Worm (Caenorhabditis elegans) whole organism, L1 larva: Measurements from ENCODE around the gene ubc-8.
A peak's percentile ranks its signal among the peaks of the same experiment; 100 is the strongest.

Source experiments
- F16B12.6 ChIP-seq: fragments of 150-350 bp; optimal IDR thresholded peaks from 2 replicates; lab custom pipeline; 2014; ENCODE audit warnings: missing biosample characterization, missing genetic modification characterization
- aha-1 ChIP-seq: fragments of 150-350 bp; optimal IDR thresholded peaks from 2 replicates; lab custom pipeline; 2014; ENCODE audit warnings: missing biosample characterization, missing genetic modification characterization
- ama-1 ChIP-seq: fragments of 150-350 bp; optimal IDR thresholded peaks from 2 replicates; lab custom pipeline; 2014
- ceh-63 ChIP-seq: fragments of 200-800 bp; sonication (Bioruptor generic); optimal IDR thresholded peaks from 2 replicates; lab custom pipeline; 2018; ENCODE audit warnings: mild to moderate bottlenecking, missing genetic modification characterization, missing compliant biosample characterization
- ceh-8 ChIP-seq: fragments of 200-800 bp; sonication (Bioruptor generic); optimal IDR thresholded peaks from 2 replicates; lab custom pipeline; 2018; ENCODE audit warnings: mild to moderate bottlenecking, missing genetic modification characterization, moderate library complexity, missing compliant biosample characterization
- ceh-82 ChIP-seq, 3 experiments: fragments of 150-350 bp in 1 of 3; sonication (generic microtip) in 2 of 3; optimal IDR thresholded peaks; 2 replicates each; lab custom pipeline; 2014 to 2017; ENCODE audit warnings: missing biosample characterization in 3 of 3, missing genetic modification characterization in 3 of 3
- ces-1 ChIP-seq: fragments of 150-350 bp; optimal IDR thresholded peaks from 2 replicates; lab custom pipeline; 2014; ENCODE audit warnings: missing biosample characterization, missing genetic modification reagents, missing genetic modification characterization
- dpl-1 ChIP-seq, 3 experiments: fragments of 150-350 bp in 2 of 3; sonication (generic microtip) in 1 of 3; optimal IDR thresholded peaks; 2 replicates each; lab custom pipeline; 2014 to 2017; ENCODE audit warnings: missing biosample characterization in 3 of 3, missing genetic modification characterization in 3 of 3, missing genetic modification reagents in 3 of 3
- efl-1 ChIP-seq, 4 experiments: fragments of 150-350 bp; optimal IDR thresholded peaks in 3 of 4; peaks in 1 of 4; 1 replicate in 1 of 4; 2 replicates in 3 of 4; lab custom pipeline; 2014; ENCODE audit warnings: missing biosample characterization in 2 of 4, missing genetic modification characterization in 2 of 4, missing genetic modification reagents in 2 of 4
- elt-3 ChIP-seq, 6 experiments: fragments of 150-350 bp in 1 of 6; sonication (generic microtip); optimal IDR thresholded peaks; 2 replicates each; lab custom pipeline; 2017 to 2018; ENCODE audit warnings: missing biosample characterization in 6 of 6, missing genetic modification characterization in 6 of 6, inconsistent platforms in 1 of 6
- fos-1 ChIP-seq: fragments of 150-350 bp; optimal IDR thresholded peaks from 2 replicates; lab custom pipeline; 2014; ENCODE audit warnings: missing biosample characterization, missing genetic modification characterization
- hlh-17 ChIP-seq: fragments of 200-800 bp; sonication (Bioruptor generic); optimal IDR thresholded peaks from 2 replicates; lab custom pipeline; 2018; ENCODE audit warnings: missing genetic modification characterization, mild to moderate bottlenecking, missing compliant biosample characterization, moderate library complexity, borderline replicate concordance
- isw-1 ChIP-seq: fragments of 200-800 bp; sonication (Bioruptor generic); IDR thresholded peaks from 2 replicates; pipeline ENCODE4 v1.3.6; 2022; ENCODE audit warnings: missing genetic modification characterization, missing compliant biosample characterization
- jun-1 ChIP-seq: fragments of 150-350 bp; optimal IDR thresholded peaks from 2 replicates; lab custom pipeline; 2014; ENCODE audit warnings: missing biosample characterization, missing genetic modification reagents, missing genetic modification characterization
- lin-13 ChIP-seq: fragments of 150-350 bp; optimal IDR thresholded peaks from 2 replicates; lab custom pipeline; 2014; ENCODE audit warnings: missing biosample characterization, missing genetic modification reagents, missing genetic modification characterization
- lin-14 ChIP-seq: fragments of 200-800 bp; sonication (Bioruptor generic); optimal IDR thresholded peaks from 2 replicates; lab custom pipeline; 2018; ENCODE audit warnings: mild to moderate bottlenecking, missing genetic modification characterization, moderate library complexity, missing compliant biosample characterization
- lin-15B ChIP-seq: fragments of 150-350 bp; sonication (generic microtip); optimal IDR thresholded peaks from 3 replicates; lab custom pipeline; 2014; ENCODE audit warnings: missing biosample characterization, missing genetic modification characterization
- lin-35 ChIP-seq, 2 experiments: fragments of 150-350 bp; optimal IDR thresholded peaks; 2 replicates each; lab custom pipeline; 2014; ENCODE audit warnings: missing biosample characterization in 2 of 2, missing genetic modification characterization in 2 of 2, missing genetic modification reagents in 2 of 2
- lin-39 ChIP-seq: fragments of 150-350 bp; optimal IDR thresholded peaks from 2 replicates; lab custom pipeline; 2014; ENCODE audit warnings: missing biosample characterization, missing genetic modification reagents, missing genetic modification characterization
- lsy-2 ChIP-seq, 2 experiments: fragments of 150-350 bp; optimal IDR thresholded peaks; 2 replicates each; lab custom pipeline; 2014; ENCODE audit warnings: missing biosample characterization in 2 of 2, missing genetic modification characterization in 2 of 2
- mdl-1 ChIP-seq, 2 experiments: fragments of 150-350 bp; optimal IDR thresholded peaks; 2 replicates each; lab custom pipeline; 2014 to 2017; ENCODE audit warnings: missing biosample characterization in 2 of 2, missing genetic modification characterization in 2 of 2, inconsistent platforms in 1 of 2
- mep-1 ChIP-seq: fragments of 150-350 bp; optimal IDR thresholded peaks from 2 replicates; lab custom pipeline; 2014; ENCODE audit warnings: missing biosample characterization, missing genetic modification characterization
- nhr-20 ChIP-seq: sonication (generic microtip); optimal IDR thresholded peaks from 2 replicates; lab custom pipeline; 2016; ENCODE audit warnings: mild to moderate bottlenecking, missing genetic modification characterization, missing compliant biosample characterization
- nhr-71 ChIP-seq: sonication (generic microtip); optimal IDR thresholded peaks from 2 replicates; lab custom pipeline; 2016; ENCODE audit warnings: mild to moderate bottlenecking, missing genetic modification characterization, moderate library complexity, missing compliant biosample characterization
- nhr-85 ChIP-seq: sonication (generic microtip); peaks from one replicate; lab custom pipeline; 2016; ENCODE audit warnings: missing genetic modification characterization, inconsistent platforms, missing compliant biosample characterization
- nhr-90 ChIP-seq: sonication (generic microtip); optimal IDR thresholded peaks from 2 replicates; lab custom pipeline; 2016; ENCODE audit warnings: mild to moderate bottlenecking, missing genetic modification characterization, missing compliant biosample characterization; ENCODE audit not compliant: poor library complexity
- pag-3 ChIP-seq: sonication (generic microtip); optimal IDR thresholded peaks from 2 replicates; lab custom pipeline; 2017; ENCODE audit warnings: missing genetic modification characterization, mild to moderate bottlenecking, missing compliant biosample characterization, antibody characterized with exemption, borderline replicate concordance; ENCODE audit not compliant: insufficient read depth
- pax-3 ChIP-seq: fragments of 200-800 bp; sonication (Bioruptor generic); optimal IDR thresholded peaks from 2 replicates; lab custom pipeline; 2018; ENCODE audit warnings: mild to moderate bottlenecking, missing genetic modification characterization, moderate library complexity, missing compliant biosample characterization
- pqm-1 ChIP-seq: sonication (generic microtip); optimal IDR thresholded peaks from 3 replicates; lab custom pipeline; 2017; ENCODE audit warnings: missing biosample characterization, missing genetic modification characterization
- rnt-1 ChIP-seq: sonication (generic microtip); optimal IDR thresholded peaks from 2 replicates; lab custom pipeline; 2016; ENCODE audit warnings: mild to moderate bottlenecking, missing genetic modification characterization, moderate library complexity, missing compliant biosample characterization
- snu-23 ChIP-seq: sonication (generic microtip); optimal IDR thresholded peaks from 2 replicates; lab custom pipeline; 2016; ENCODE audit warnings: missing genetic modification characterization, missing compliant biosample characterization
- sox-4 ChIP-seq: sonication (generic microtip); optimal IDR thresholded peaks from 2 replicates; lab custom pipeline; 2016; ENCODE audit warnings: missing genetic modification characterization, missing compliant biosample characterization
- sptf-1 ChIP-seq: fragments of 150-350 bp; optimal IDR thresholded peaks from 2 replicates; lab custom pipeline; 2014; ENCODE audit warnings: missing biosample characterization, missing genetic modification characterization
- swsn-7 ChIP-seq: sonication (generic microtip); optimal IDR thresholded peaks from 2 replicates; lab custom pipeline; 2016; ENCODE audit warnings: missing genetic modification characterization, missing compliant biosample characterization
- tbx-2 ChIP-seq: sonication (generic microtip); optimal IDR thresholded peaks from 2 replicates; lab custom pipeline; 2016; ENCODE audit warnings: missing genetic modification characterization, missing compliant biosample characterization
- unc-86 ChIP-seq: sonication (generic microtip); optimal IDR thresholded peaks from 2 replicates; lab custom pipeline; 2016; ENCODE audit warnings: missing genetic modification characterization, missing compliant biosample characterization
- xbp-1 ChIP-seq: sonication (generic microtip); optimal IDR thresholded peaks from 2 replicates; lab custom pipeline; 2016; ENCODE audit warnings: missing genetic modification characterization, missing compliant biosample characterization
- ztf-11 ChIP-seq, 2 experiments: sonication (generic microtip); optimal IDR thresholded peaks; 2 replicates each; lab custom pipeline; 2016 to 2017; ENCODE audit warnings: missing genetic modification characterization in 2 of 2, missing biosample characterization in 1 of 2, missing compliant biosample characterization in 1 of 2

ubc-8 gene

DNA sequence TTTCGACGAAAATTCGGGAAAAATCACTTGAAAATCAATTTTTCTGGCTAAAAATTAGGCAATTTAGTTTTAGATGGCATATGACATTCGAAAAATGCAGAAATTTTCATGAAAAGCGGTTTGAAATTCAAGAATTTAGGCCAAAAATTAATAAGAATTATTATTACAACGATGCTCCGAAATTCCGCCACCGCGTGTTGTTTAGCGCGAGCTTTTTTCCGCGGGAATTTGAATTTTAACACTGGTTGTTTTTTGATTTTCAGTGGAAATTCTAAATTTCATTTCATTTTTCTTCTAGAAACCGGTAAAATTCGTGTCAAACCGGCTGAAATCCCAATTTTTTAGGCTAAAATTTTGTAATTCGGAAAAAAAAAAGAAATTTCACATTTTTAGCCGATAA, 36.4 kb downstream of the ubc-8 start (continued):
- TF ChIP-seq lsy-2 (tag; optimal IDR thresholded peaks at IDR 0.05; lab: Kevin White, UChicago) (peak; percentile 20 to 60), lin-35 (GFP tag; optimal IDR thresholded peaks at IDR 0.05; lab: Kevin White, UChicago) (peak; percentile 84 to 91)
- TF ChIP-seq, all 84 proteins: peak for 8

DNA sequence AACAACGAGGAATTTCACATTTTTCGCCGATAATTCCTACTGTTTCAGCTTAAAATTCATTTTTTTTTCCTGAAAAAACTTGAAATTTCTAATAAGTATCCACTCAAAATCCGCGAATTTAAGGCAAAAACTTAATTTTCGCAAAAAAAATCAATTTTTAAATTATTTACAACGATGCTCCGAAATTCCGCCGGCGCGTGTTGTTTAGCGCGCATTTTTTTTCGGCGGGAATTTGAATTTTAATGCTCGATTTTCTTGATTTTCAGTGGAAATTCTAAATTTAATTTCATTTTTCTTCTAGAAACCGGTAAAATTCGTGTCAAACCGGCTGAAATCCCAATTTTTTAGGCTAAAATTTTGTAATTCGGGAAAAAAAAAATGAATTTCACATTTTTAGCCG, 38.9 kb downstream of the ubc-8 start:
- TF ChIP-seq efl-1 (optimal IDR thresholded peaks at IDR 0.05; lab: Kevin White, UChicago) (peak in 1 of 2 experiments; percentile 8), efl-1 (GFP tag; optimal IDR thresholded peaks at IDR 0.05 in 1 of 2; lab: Kevin White, UChicago) (peak in 1 of 2 experiments; percentile 25)

DNA sequence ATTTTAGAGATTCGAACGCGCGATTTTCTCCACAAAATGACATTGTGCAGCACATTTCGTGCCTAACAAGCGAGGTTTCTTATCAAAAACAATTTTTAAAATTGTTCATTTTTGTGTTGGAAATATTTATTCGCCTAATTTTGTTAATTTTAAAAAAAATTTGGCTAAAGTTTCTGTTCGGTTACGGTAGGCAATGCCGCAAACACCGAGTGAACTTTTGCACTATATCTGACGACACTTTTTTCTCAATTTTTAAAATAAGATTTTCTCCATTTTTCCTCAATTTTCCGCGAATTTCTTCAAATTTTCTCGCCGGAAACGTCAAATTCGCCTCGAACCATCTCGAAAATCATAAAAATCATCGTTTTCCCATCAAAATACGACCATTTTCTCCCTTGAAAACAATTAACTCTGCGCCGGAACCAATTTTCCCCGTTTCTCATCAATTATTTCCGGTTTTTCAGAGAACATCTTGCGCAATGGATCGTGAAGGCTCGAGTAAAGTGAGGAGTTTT, 40.4 kb downstream of the ubc-8 start, which contains the start of gene Y69A2AR.1:
Gene Y69A2AR.1 (plus strand): TSS at position 465 of the 515 bp plus-strand sequence.
- TF ChIP-seq pag-3 (tag; lab: Kevin White, UChicago) (no peak), snu-23 (GFP tag; lab: Kevin White, UChicago) (no peak), elt-3 (tag; optimal IDR thresholded peaks at IDR 0.05; lab: Kevin White, UChicago) (no peak), pqm-1 (tag; lab: Kevin White, UChicago) (no peak), ceh-8 (GFP tag; lab: Kevin White, UChicago) (no peak), F16B12.6 (tag; lab: Kevin White, UChicago) (peak; percentile 75), jun-1 (no peak), lsy-2 (tag; optimal IDR thresholded peaks at IDR 0.05; lab: Kevin White, UChicago) (peak; percentile 85 to 97), tbx-2 (no peak), aha-1 (no peak), lin-35 (GFP tag; optimal IDR thresholded peaks at IDR 0.05; lab: Kevin White, UChicago) (peak in 1 of 2 experiments; percentile 29), xbp-1 (tag; lab: Kevin White, UChicago) (no peak), dpl-1 (GFP tag; optimal IDR thresholded peaks at IDR 0.05; lab: Kevin White, UChicago) (peak in 2 of 3 experiments; percentile 0 to 49), ceh-63 (GFP tag; lab: Kevin White, UChicago) (no peak), nhr-90 (tag; lab: Kevin White, UChicago) (no peak), swsn-7 (tag; lab: Kevin White, UChicago) (no peak), nhr-85 (tag; lab: Kevin White, UChicago) (no peak), sox-4 (tag; lab: Kevin White, UChicago) (no peak), pax-3 (no peak), efl-1 (optimal IDR thresholded peaks at IDR 0.05; lab: Kevin White, UChicago) (peak; percentile 15 to 35), efl-1 (GFP tag; optimal IDR thresholded peaks at IDR 0.05 in 1 of 2; lab: Kevin White, UChicago) (peak; percentile 51 to 92)

DNA sequence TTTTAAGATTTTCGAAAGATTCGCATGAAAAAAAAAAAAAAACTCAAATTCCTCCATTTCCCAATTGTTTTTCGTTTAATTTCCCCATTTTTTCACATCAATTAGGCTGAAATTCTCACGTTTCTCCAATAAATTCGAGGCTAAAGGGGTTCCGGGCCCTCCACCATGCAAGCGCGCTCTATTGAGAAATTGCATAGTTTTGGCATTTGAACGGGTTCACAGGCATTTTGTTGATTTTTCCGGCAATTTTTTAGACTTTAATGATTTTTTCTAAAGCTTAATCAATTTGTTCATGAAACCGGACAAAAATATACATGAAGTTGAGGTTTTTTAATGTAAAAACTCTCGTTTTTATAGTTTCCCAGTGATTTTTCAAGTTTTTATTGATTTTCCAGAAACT, 40.9 kb downstream of the ubc-8 start:
- TF ChIP-seq ceh-63 (GFP tag; lab: Kevin White, UChicago) = no peak
- peak; percentile 36 for TF ChIP-seq lin-14 (GFP tag; lab: Kevin White, UChicago)
- peak; percentile 38 to 64 (median 39) for TF ChIP-seq dpl-1 (GFP tag; optimal IDR thresholded peaks at IDR 0.05; lab: Kevin White, UChicago)
- TF ChIP-seq F16B12.6 (tag; lab: Kevin White, UChicago) = peak; percentile 22
- TF ChIP-seq pag-3 (tag; lab: Kevin White, UChicago) = peak; percentile 72
- peak in 1 of 3 experiments; percentile 18 for TF ChIP-seq ceh-82 (tag; optimal IDR thresholded peaks at IDR 0.05; lab: Kevin White, UChicago)
- TF ChIP-seq lin-35 (GFP tag; optimal IDR thresholded peaks at IDR 0.05; lab: Kevin White, UChicago) = peak; percentile 35 to 56
- TF ChIP-seq efl-1 (optimal IDR thresholded peaks at IDR 0.05; lab: Kevin White, UChicago) = peak; percentile 8 to 38
- peak; percentile 50 to 94 for TF ChIP-seq efl-1 (GFP tag; optimal IDR thresholded peaks at IDR 0.05 in 1 of 2; lab: Kevin White, UChicago)
- no peak for TF ChIP-seq isw-1 (GFP tag; lab: Robert Waterston, UW)
- no peak for TF ChIP-seq fos-1 (tag; lab: Kevin White, UChicago)
- no peak for TF ChIP-seq mep-1 (tag; lab: Kevin White, UChicago)
- no peak for TF ChIP-seq sptf-1 (tag; lab: Kevin White, UChicago)
- peak; percentile 53 for TF ChIP-seq nhr-85 (tag; lab: Kevin White, UChicago)
- TF ChIP-seq lin-15B (tag; lab: Kevin White, UChicago) = peak; percentile 25
- TF ChIP-seq unc-86 (tag; lab: Kevin White, UChicago) = no peak
- TF ChIP-seq rnt-1 (tag; lab: Kevin White, UChicago) = peak; percentile 25

DNA sequence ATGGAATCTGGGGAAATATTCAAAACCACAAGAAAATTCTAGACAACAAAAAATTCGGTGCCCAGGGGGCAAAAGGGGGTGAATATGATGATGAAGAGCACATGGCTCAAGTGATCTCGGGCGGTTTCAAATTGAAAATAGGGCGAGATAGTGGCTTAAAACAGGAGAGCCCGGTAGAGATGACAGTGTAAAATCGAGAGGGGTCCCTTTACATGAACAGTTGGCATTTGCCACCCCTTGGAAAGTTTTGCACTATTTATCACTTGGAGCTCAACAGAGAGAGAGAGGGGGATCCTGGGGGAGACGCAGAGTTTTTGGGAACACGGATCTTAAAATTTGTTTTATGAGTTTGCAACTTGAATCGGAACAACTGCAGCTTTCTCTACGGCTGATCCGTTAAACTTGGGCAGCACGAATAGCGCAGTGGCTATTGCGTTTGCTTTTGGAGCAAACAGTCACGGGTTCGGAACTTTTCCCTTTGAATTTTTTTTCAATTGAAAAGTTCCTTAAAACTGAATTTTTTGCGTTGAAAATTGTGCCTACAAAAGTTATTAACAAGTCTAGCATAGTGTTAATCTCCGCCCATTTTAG, 41.6 kb downstream of the ubc-8 start:
- peak; percentile 16 for TF ChIP-seq swsn-7 (tag; lab: Kevin White, UChicago)
- peak; percentile 30 for TF ChIP-seq snu-23 (GFP tag; lab: Kevin White, UChicago)
- TF ChIP-seq efl-1 (optimal IDR thresholded peaks at IDR 0.05; lab: Kevin White, UChicago) = peak in 1 of 2 experiments; percentile 23
- TF ChIP-seq efl-1 (GFP tag; optimal IDR thresholded peaks at IDR 0.05 in 1 of 2; lab: Kevin White, UChicago) = peak; percentile 4 to 64
- TF ChIP-seq ztf-11 (tag; optimal IDR thresholded peaks at IDR 0.05; lab: Kevin White, UChicago) = no peak
- peak; percentile 54 for TF ChIP-seq rnt-1 (tag; lab: Kevin White, UChicago)
- TF ChIP-seq pag-3 (tag; lab: Kevin White, UChicago) = peak; percentile 99
- no peak for TF ChIP-seq ama-1
- no peak for TF ChIP-seq lin-13
- TF ChIP-seq ceh-82 (tag; optimal IDR thresholded peaks at IDR 0.05; lab: Kevin White, UChicago) = no peak
- TF ChIP-seq nhr-20 (tag; lab: Kevin White, UChicago) = peak; percentile 31
- TF ChIP-seq mdl-1 (tag; optimal IDR thresholded peaks at IDR 0.05; lab: Kevin White, UChicago) = peak in 1 of 2 experiments; percentile 29
- TF ChIP-seq nhr-71 (tag; lab: Kevin White, UChicago) = peak; percentile 74
- TF ChIP-seq pax-3 = no peak
- TF ChIP-seq ces-1 (GFP tag; lab: Kevin White, UChicago) = no peak
- TF ChIP-seq hlh-17 = no peak
- TF ChIP-seq lsy-2 (tag; optimal IDR thresholded peaks at IDR 0.05; lab: Kevin White, UChicago) = peak in 1 of 2 experiments; percentile 59
- no peak for TF ChIP-seq lin-39 (tag; lab: Kevin White, UChicago)
